Worm (Caenorhabditis elegans) whole organism, L3 larva: ENCODE measurements around the gene C07A9.13.

ENCODE experiments used
- nfya-1 ChIP-seq: sonication (generic microtip); optimal IDR thresholded peaks from 2 replicates; lab custom pipeline; 2017; ENCODE audit warnings: missing genetic modification characterization, mild to moderate bottlenecking, missing compliant biosample characterization, antibody characterized with exemption, moderate library complexity; ENCODE audit not compliant: insufficient read depth
- nhr-237 ChIP-seq: fragments of 150-350 bp; optimal IDR thresholded peaks from 2 replicates; lab custom pipeline; 2014; ENCODE audit warnings: missing biosample characterization, missing genetic modification characterization
- skn-1 ChIP-seq: fragments of 150-350 bp; optimal IDR thresholded peaks from 2 replicates; lab custom pipeline; 2014; ENCODE audit warnings: missing biosample characterization, missing genetic modification characterization

- TF ChIP-seq nfya-1 (tag; lab: Kevin White, UChicago) (no peak), nhr-237 (tag; lab: Kevin White, UChicago) (no peak), skn-1 (tag; lab: Kevin White, UChicago) (no peak)
Observed at ce11 chrIII:9661119-9661518, 20.0 kb downstream of the C07A9.13 start.
